Fruit fly (Drosophila melanogaster): Measurements from ENCODE around the gene Ugt307A1.

The Ugt307A1 gene

dm6 chr2L:7090922-7091321 is 23.1 kb downstream of the Ugt307A1 start (continued):
- TF ChIP-seq Sox14 (GFP tag; optimal IDR thresholded peaks at IDR 0.05) (no peak), salr (GFP tag; optimal IDR thresholded peaks at IDR 0.05) (peak in 1 of 2 experiments; percentile 9), ss (GFP tag; optimal IDR thresholded peaks at IDR 0.05) (peak in 1 of 2 experiments; percentile 12), Eip93F (GFP tag; optimal IDR thresholded peaks at IDR 0.05) (no peak), CG8632 (GFP tag; optimal IDR thresholded peaks at IDR 0.05) (peak; percentile 44), CG6808 (GFP tag; optimal IDR thresholded peaks at IDR 0.05) (no peak), CG8319 (GFP tag; optimal IDR thresholded peaks at IDR 0.05) (no peak), Met (GFP tag; optimal IDR thresholded peaks at IDR 0.05) (peak; percentile 19), CG15336 (GFP tag; IDR thresholded peaks at IDR 0.05) (peak; percentile 21; the same call in 1 of the 2 replicates), CG6854 (GFP tag; optimal IDR thresholded peaks at IDR 0.05) (no peak), pdm3 (GFP tag; optimal IDR thresholded peaks at IDR 0.05) (peak; percentile 33), Eip78C (GFP tag) (peak; percentile 76), acj6 (GFP tag; optimal IDR thresholded peaks at IDR 0.05) (peak; percentile 35), Hr38 (GFP tag; optimal IDR thresholded peaks at IDR 0.05) (no peak)

- peak; percentile 16 for TF ChIP-seq Ets21C (GFP tag; optimal IDR thresholded peaks at IDR 0.05)
- TF ChIP-seq Hr4 (GFP tag; optimal IDR thresholded peaks at IDR 0.05) = no peak
- peak; percentile 19 for TF ChIP-seq CG6792 (GFP tag; optimal IDR thresholded peaks at IDR 0.05)
- peak; percentile 52 for TF ChIP-seq Smox (GFP tag; optimal IDR thresholded peaks at IDR 0.05)
- peak; percentile 32 for TF ChIP-seq achi (GFP tag; optimal IDR thresholded peaks at IDR 0.05)
- no peak for TF ChIP-seq spab (GFP tag; optimal IDR thresholded peaks at IDR 0.05)
- TF ChIP-seq salr (GFP tag; optimal IDR thresholded peaks at IDR 0.05) = peak in 1 of 2 experiments; percentile 31
- TF ChIP-seq dsx (GFP tag; optimal IDR thresholded peaks at IDR 0.05; ENCODE audit: poor library complexity, severe bottlenecking) = no peak
- TF ChIP-seq fd59A (GFP tag; optimal IDR thresholded peaks at IDR 0.05) = peak; percentile 24
- TF ChIP-seq fd85E (GFP tag; optimal IDR thresholded peaks at IDR 0.05) = no peak
- TF ChIP-seq pdm3 (GFP tag; optimal IDR thresholded peaks at IDR 0.05) = peak; percentile 53
- TF ChIP-seq Sox14 (GFP tag; optimal IDR thresholded peaks at IDR 0.05) = peak; percentile 17
- peak; percentile 12 for TF ChIP-seq CG34406 (GFP tag; optimal IDR thresholded peaks at IDR 0.05)
- TF ChIP-seq net (GFP tag; optimal IDR thresholded peaks at IDR 0.05) = peak; percentile 23
- TF ChIP-seq ss (GFP tag; optimal IDR thresholded peaks at IDR 0.05) = no peak
- peak; percentile 19 for TF ChIP-seq CG32006 (GFP tag; optimal IDR thresholded peaks at IDR 0.05)
- no peak for TF ChIP-seq Blimp-1 (GFP tag; optimal IDR thresholded peaks at IDR 0.05)
- TF ChIP-seq dac (GFP tag; optimal IDR thresholded peaks at IDR 0.05) = no peak
- TF ChIP-seq CG10631 (GFP tag; optimal IDR thresholded peaks at IDR 0.05) = peak; percentile 42
- TF ChIP-seq Eip78C (GFP tag) = peak; percentile 71
- peak; percentile 50; the same call in 1 of the 2 replicates for TF ChIP-seq CG15336 (GFP tag; IDR thresholded peaks at IDR 0.05)
- peak; percentile 16 for TF ChIP-seq CG31627 (GFP tag; optimal IDR thresholded peaks at IDR 0.05)
- TF ChIP-seq esn (GFP tag; optimal IDR thresholded peaks at IDR 0.05) = peak; percentile 63
- peak; percentile 28 for TF ChIP-seq CG8632 (GFP tag; optimal IDR thresholded peaks at IDR 0.05)
- peak; percentile 38 for TF ChIP-seq Sox102F (GFP tag; optimal IDR thresholded peaks at IDR 0.05)
- TF ChIP-seq topi (GFP tag; optimal IDR thresholded peaks at IDR 0.05) = peak; percentile 43
- TF ChIP-seq svp (GFP tag) = peak; percentile 66
- TF ChIP-seq lz (GFP tag; optimal IDR thresholded peaks at IDR 0.05) = peak; percentile 35
- peak; percentile 50 for TF ChIP-seq OdsH (GFP tag; optimal IDR thresholded peaks at IDR 0.05)
- TF ChIP-seq CG6163 (GFP tag; IDR thresholded peaks at IDR 0.05) = 0 out of 3 replicates have a peak, but pooled peaks have one; percentile 5
These were observed 26.5 kb downstream of the Ugt307A1 start for dm6 chr2L:7094303-7094702.

- TF ChIP-seq CG4318 (GFP tag; optimal IDR thresholded peaks at IDR 0.05) (no peak), CG34406 (GFP tag; optimal IDR thresholded peaks at IDR 0.05) (no peak), Gug (GFP tag; IDR thresholded peaks at IDR 0.05) (no peak), CG8632 (GFP tag; optimal IDR thresholded peaks at IDR 0.05) (no peak), spab (GFP tag; optimal IDR thresholded peaks at IDR 0.05) (no peak), Eip78C (GFP tag) (no peak), CG31627 (GFP tag; optimal IDR thresholded peaks at IDR 0.05) (no peak)
These were observed 29.6 kb downstream of the Ugt307A1 start for dm6 chr2L:7097386-7097785.

Measured in whole organism, prepupa.